Worm (Caenorhabditis elegans) whole organism, dauer: Measurements from ENCODE around the gene D2096.10.
"Not testable (repeated sequence)": the region's sequence is repeated elsewhere in the genome, so short reads cannot be mapped to it uniquely, and the experiment has no call there.

Experiments used
- unc-62 ChIP-seq: sonication (generic microtip); optimal IDR thresholded peaks from 2 replicates; lab custom pipeline; 2017; ENCODE audit warnings: missing biosample characterization, missing genetic modification reagents, missing genetic modification characterization

The D2096.10 gene

ce11 chrIV:8376923-8377322, 12.1 kb downstream of the D2096.10 start:
- no peak for TF ChIP-seq unc-62 (GFP tag; lab: Kevin White, UChicago)

ce11 chrIV:8375381-8375780, 13.7 kb downstream of the D2096.10 start:
- no peak for TF ChIP-seq unc-62 (GFP tag; lab: Kevin White, UChicago)

DNA sequence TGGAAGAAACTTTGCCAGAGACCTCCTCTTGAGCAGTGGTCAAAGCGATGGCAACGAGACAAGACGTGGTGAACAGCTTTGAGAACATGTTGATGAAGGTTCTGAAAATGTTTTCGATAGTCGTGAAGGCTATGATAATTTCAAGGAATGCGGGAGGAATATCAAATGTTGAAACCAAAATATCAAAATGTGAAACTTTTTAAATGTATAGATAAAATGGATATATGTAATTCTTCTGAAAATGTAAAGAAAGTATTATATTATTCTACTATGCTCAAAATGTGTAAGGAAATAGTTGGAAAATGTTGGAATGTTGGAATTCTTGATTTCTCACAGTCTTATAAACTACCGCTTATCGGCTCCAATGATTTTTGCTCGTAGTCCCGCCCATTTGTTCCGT, 19.9 kb downstream of the D2096.10 start, which contains the start of gene D2096.6:
TSS of gene D2096.6 (minus strand) at position 101 of the 400 bp plus-strand sequence.
- no peak for TF ChIP-seq unc-62 (GFP tag; lab: Kevin White, UChicago)

ce11 chrIV:8367887-8368286, 21.2 kb downstream of the D2096.10 start:
- no peak for TF ChIP-seq unc-62 (GFP tag; lab: Kevin White, UChicago)

ce11 chrIV:8366295-8366694, 22.7 kb downstream of the D2096.10 start, which contains the start of gene aagr-1:
Gene aagr-1, plus strand, starts transcription at chrIV:8366521.
- no peak for TF ChIP-seq unc-62 (GFP tag; lab: Kevin White, UChicago)

- no peak for TF ChIP-seq unc-62 (GFP tag; lab: Kevin White, UChicago)
Measured at ce11 chrIV:8363163-8363562, 25.9 kb downstream of the D2096.10 start, which contains the start of gene D2096.12. Gene D2096.12, plus strand, starts transcription at chrIV:8363463.

DNA sequence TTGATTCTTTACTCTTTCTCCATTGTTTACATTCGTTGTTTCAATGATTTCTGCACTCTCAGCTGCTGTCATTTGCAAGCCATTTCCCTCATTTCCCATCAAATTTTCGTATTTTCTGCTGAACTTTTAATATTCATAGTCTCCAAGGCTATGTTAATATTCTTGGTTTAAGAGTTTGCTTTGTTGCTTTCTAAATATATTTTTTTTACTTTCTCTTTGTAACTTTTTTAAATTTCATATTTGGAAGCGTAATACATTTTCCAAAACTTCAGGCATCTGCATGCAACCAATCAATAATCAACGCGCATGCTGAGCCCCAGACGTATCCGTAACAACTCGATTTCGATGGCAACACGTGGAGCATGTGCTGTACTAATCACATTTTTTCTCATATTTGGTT, 28.2 kb downstream of the D2096.10 start, which contains the start of gene sqv-1:
TSS of gene sqv-1 (plus strand) at position 301 of the 400 bp plus-strand sequence.
- TF ChIP-seq unc-62 (GFP tag; lab: Kevin White, UChicago) = no peak

ce11 chrIV:8359716-8360407, 29.2 kb downstream of the D2096.10 start, which contains the start of gene D2096.5:
Gene D2096.5, minus strand, starts transcription at chrIV:8359766.
- TF ChIP-seq unc-62 (GFP tag; lab: Kevin White, UChicago) = no peak

- TF ChIP-seq unc-62 (GFP tag; lab: Kevin White, UChicago) = no peak
Measured at ce11 chrIV:8358492-8358891, 30.5 kb downstream of the D2096.10 start, which contains the start of gene D2096.13. Gene D2096.13, minus strand, starts transcription at chrIV:8358592.

DNA sequence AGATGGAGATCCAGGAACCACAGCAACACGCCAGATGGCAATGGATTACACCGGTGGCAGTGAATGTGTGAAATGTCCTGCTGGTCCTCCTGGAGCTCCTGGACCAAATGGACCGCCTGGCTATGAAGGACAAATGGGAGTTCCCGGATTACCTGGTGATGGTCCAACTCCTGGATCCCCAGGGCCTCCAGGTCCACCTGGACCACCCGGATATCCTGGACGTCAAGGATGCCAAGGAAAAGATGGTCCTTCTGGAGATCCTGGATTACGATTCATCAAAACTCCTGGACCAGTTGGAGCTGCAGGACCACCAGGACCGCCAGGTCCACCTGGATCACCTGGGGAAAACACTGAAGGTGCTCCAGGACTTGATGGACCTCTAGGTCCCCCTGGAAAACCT, 31.7 kb downstream of the D2096.10 start:
- TF ChIP-seq unc-62 (GFP tag; lab: Kevin White, UChicago) = no peak

DNA sequence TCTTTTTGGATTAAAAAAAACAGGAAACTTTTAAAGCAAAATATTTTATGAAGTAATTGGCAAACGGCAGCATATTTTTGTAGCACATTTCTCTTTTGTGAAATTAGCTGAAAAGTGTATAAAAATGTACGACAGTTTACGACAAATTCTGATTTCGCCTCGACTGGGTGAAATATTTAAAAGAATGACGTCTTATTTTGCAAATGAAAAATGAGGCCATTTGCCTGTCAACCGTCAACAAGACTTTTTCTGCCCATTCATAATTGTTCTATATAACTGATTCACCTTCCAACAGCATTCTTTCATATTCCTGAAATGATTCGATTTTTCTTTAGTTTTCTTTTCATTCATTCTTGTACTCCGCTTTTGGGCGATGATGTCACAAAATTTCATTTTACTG, 33.4 kb downstream of the D2096.10 start, which contains the start of the genes F17E9.2 and col-116:
TSS of gene F17E9.2 (plus strand) at position 301 of the 400 bp plus-strand sequence.
TSS of gene col-116 (plus strand) at position 315 of the 400 bp plus-strand sequence.
- TF ChIP-seq unc-62 (GFP tag; lab: Kevin White, UChicago) = no peak

DNA sequence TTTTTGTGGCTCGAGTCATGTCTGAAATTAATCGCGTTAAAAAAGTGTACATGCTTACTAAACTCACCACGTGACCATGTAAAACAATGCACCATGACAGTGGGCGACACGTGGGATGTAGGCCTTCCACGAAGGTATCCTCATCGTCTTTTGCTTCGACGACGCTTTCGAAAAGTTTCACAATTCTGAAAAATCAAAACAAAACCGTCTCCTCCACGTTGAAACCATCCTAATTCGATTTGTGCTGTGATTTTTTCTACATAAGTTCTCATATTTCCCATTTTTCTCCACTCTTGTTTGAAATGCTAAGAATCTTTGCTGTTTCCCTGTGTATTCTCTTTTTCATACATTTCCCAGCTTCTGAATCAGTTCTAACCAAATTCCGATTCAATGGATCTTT, 34.5 kb downstream of the D2096.10 start, which contains the start of gene F17E9.3:
TSS of gene F17E9.3 (plus strand) at position 301 of the 400 bp plus-strand sequence.
- TF ChIP-seq unc-62 (GFP tag; lab: Kevin White, UChicago) = no peak

- not testable (repeated sequence) for TF ChIP-seq unc-62 (GFP tag; lab: Kevin White, UChicago)
Measured at ce11 chrIV:8352036-8352435, 37.0 kb downstream of the D2096.10 start, which contains the start of gene F17E9.16. Gene F17E9.16, plus strand, starts transcription at chrIV:8352336.

ce11 chrIV:8348073-8348472, 41.0 kb downstream of the D2096.10 start, which contains the start of gene F17E9.4:
Gene F17E9.4, plus strand, starts transcription at chrIV:8348373.
- no peak for TF ChIP-seq unc-62 (GFP tag; lab: Kevin White, UChicago)

DNA sequence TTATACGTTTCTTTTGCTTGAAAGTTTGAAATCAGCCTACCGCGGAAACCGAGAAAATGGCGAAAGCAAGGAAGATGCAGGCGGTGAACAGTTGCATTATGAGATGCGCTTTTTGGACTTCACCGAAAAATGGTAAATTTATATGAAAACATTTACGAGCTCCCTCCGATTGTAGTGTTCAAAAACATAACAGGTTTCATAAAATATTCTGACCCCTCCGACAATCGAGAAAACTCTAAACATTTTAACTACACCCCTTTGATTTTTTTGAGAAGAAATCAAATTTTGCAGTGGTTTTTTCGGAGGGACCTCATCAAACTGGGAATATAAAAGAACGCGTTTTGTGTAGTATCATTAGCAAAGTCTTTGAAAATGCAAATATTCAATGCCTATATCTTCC, 42.0 kb downstream of the D2096.10 start, which contains the start of the genes F17E9.18 and F17E9.15:
TSS of gene F17E9.18 (minus strand) at position 101 of the 400 bp plus-strand sequence.
TSS of gene F17E9.15 (plus strand) at position 368 of the 400 bp plus-strand sequence.
- no peak for TF ChIP-seq unc-62 (GFP tag; lab: Kevin White, UChicago)

DNA sequence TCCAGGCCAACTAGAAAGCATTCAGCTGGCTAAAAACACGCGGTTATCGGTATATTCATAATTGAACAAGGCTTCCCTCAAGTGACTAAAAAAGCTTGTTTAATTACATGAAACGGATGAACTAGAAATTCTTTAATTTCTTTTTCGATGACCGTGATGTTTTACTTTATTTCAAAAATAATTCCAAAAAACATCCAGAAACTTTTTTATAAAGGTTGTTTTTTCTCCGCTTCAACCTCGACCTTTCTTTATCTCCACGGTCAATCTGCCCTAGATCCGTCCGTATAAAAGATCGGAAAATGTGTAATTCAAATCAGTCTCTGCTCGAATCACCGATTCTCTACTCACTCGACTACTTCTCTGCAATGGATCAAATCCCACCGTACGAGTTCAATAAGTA, 43.5 kb downstream of the D2096.10 start, which contains the start of gene F17E9.5:
TSS of gene F17E9.5 (plus strand) at position 301 of the 400 bp plus-strand sequence.
- TF ChIP-seq unc-62 (GFP tag; lab: Kevin White, UChicago) = no peak
